Fruit fly (Drosophila melanogaster): ENCODE data around the gene CG4935.

DNA sequence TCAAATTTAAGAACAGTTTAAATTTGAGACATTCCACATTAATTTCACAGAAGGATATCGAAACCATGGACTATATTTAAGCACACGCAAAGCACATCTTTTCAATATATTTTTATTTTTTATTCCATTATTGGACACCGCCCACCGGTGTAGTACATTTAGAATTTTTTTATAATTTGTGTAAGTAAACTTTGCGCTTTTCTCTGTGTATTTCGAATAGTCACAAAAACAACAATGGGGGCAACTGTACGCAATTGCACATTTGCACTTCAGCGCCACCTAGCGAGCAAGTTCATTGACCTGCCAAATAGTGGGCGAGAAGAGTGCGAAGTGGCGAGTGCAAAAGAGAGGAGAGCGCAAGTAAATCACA lies 13.9 kb downstream of the CG4935 start:
- no peak for TF ChIP-seq Crg-1 (GFP tag; optimal IDR thresholded peaks at IDR 0.05)
- peak; percentile 30 for TF ChIP-seq CG11617 (GFP tag; optimal IDR thresholded peaks at IDR 0.05)

Data from whole organism, adult.